Fruit fly (Drosophila melanogaster) S2 (cell line): ENCODE measurements around the gene CG42540.
A peak's percentile ranks its signal among the peaks of the same experiment; 100 is the strongest.

Experiments used
- CG8478 ChIP-seq: fragments of >200 bp; optimal IDR thresholded peaks from 2 replicates; lab custom pipeline; 2018
- CTCF ChIP-seq, 2 experiments: fragments of >200 bp; optimal IDR thresholded peaks; 2 replicates each; lab custom pipeline; 2018

CG42540 gene

DNA sequence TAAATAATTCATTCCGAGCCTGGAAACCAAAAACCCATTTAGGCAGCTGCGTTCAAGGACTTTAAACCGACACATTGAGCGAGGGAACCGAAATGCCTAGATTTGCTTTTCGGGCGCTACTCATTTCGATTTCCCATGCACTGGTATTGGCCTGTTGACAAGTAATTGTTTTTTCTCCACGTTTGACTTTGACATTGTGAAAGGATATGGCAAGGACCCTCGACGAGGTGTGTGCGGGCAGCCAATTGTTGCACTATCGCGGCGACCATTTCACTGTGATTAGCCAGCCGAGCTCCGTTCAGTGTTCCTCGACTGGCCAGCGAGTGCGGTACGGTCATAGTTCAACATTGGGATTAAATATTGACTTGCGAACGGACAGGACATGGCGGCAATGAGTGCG is at the start of gene CG42540:
Gene CG42540, plus strand, starts transcription at position 301 of the 400 bp plus-strand sequence.
- TF ChIP-seq CG8478 (lab: Kevin White, UChicago) (no peak), CTCF (optimal IDR thresholded peaks at IDR 0.05; lab: Kevin White, UChicago) (no peak)

DNA sequence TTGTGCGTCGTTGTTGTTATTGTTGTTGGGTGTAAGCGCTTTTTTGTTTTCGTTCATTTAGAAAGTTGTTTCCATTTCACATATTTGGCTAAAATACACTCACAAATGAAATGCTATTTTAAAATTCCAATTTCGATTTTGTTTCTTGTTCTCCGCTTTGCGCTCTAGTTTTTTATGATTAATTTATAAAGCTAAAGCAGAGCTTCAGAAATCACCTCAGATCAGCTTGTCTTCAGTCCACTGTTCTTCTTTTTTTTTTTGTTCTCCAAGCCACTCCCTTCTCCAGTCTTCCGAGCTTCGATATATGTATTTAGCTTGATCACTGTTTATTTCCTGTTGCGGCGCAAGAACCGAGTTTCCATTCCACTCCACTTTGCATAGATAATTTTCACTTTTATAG is 48.0 kb upstream of the CG42540 start:
- TF ChIP-seq CG8478 (lab: Kevin White, UChicago) (no peak), CTCF (optimal IDR thresholded peaks at IDR 0.05; lab: Kevin White, UChicago) (no peak)

DNA sequence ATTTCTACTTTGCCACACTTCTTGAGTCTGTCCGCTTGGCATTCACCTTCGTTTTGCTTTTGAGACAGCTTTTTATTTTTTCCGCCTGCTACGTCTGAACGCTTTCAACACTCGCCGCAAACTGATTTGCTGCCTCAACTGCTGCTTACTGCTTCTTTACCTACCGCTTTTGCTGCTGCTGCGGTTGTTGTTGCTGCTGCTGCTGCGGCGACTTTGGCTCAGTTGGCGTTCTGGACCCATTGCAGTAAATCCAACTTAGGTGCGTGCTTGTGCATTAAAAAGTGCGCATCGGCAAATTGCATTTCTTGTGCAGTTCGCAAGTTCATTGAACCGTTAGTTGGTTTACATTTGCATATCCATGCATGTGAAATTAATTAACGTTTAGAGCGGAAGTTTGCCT is 47.6 kb upstream of the CG42540 start, which contains the start of gene NT1:
Gene NT1, minus strand, starts transcription at position 127 of the 400 bp plus-strand sequence.
- TF ChIP-seq CTCF (optimal IDR thresholded peaks at IDR 0.05; lab: Kevin White, UChicago) (no peak), CG8478 (lab: Kevin White, UChicago) (no peak)

DNA sequence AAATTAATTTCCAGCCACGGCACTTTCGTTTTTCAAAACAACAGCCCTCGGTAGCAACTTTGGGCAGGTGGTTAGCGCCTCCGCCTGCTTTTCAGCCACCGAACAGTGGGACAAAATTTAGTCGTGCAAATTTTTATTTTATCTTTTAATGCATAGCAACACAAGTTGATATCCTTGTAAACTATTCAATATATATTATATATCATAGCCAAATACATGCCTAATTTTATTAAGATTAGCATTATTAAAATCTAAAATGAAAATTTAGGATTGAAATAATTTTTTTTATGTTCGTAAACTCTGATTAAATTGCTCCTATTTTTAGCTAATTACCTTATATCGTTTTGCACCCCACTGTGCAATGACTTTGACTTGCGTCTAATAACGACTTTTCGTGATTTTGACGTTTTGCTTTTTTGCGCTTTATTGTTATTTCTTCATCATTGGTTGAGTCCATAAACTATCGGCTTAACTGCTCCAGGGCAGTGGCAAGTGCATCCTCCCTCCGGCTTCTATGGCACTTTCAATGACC is 46.9 kb upstream of the CG42540 start:
- no peak for TF ChIP-seq CG8478 (lab: Kevin White, UChicago)
- TF ChIP-seq CTCF (optimal IDR thresholded peaks at IDR 0.05; lab: Kevin White, UChicago), result no peak

DNA sequence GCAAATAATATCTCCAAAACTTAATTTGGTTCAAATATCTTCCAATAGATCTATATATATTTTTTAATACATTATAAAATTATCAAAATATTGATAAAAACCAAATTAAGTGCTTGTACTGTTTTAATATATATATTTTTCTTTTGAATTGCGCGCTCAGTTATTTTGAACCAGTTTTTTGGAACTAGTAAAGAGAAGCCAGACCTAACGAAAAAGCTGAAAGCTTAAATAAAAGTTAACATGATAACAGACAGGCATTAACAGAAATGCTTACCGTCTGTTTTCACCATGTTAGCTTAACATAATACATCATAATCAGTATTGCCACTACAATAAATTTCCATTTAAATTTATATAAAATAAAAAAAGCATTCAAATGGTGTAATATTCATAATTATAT is 45.6 kb upstream of the CG42540 start:
- TF ChIP-seq CTCF (optimal IDR thresholded peaks at IDR 0.05; lab: Kevin White, UChicago) (no peak), CG8478 (lab: Kevin White, UChicago) (no peak)

- TF ChIP-seq CG8478 (lab: Kevin White, UChicago) (no peak), CTCF (optimal IDR thresholded peaks at IDR 0.05; lab: Kevin White, UChicago) (no peak)
Observed at dm6 chr3L:4516378-4516777, 39.5 kb upstream of the CG42540 start.

DNA sequence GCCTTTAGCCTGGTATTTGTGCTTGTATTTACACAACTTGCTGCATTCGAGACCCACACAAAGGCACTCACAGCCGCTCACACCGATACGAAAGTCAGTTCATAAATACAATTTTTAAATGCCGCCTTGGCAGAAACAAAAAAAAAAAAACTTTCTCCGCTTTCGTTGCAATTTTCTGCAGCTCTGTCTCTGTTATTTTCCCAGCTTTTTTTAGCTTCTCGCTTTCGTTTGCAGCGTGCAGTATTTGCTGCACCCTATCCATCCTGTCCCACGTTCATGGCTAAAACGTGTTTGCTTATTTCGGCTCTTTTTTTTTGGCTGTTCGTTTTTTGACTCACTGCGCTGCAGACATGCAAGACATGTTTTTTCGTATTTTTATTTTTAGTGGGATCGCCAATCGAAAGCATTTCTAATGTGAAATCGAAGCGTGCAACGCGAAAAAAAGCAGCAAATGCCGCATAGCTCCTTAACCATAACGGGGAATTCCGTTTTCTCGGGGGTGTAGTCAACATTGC is 36.4 kb upstream of the CG42540 start:
- TF ChIP-seq CG8478 (lab: Kevin White, UChicago) (no peak), CTCF (optimal IDR thresholded peaks at IDR 0.05; lab: Kevin White, UChicago) (no peak)

DNA sequence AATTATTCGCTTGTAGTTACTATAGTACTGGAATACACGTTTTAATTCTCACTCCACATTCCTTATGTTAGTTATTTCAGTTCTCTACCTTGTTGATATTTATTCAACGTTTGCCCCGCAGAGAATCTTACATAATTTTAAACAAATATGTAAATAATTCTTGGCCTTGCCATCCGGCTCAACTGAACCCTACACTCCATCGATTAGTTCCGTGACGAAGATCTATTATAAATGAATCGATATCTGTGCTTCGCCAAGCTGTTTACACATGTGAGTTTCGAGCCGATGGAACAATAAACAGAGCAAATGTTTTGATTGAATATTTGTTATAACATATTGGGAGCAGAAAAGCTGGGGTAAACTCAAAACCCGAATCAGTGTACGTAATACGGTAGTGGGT is 34.1 kb upstream of the CG42540 start:
- no peak for TF ChIP-seq CG8478 (lab: Kevin White, UChicago)
- no peak for TF ChIP-seq CTCF (optimal IDR thresholded peaks at IDR 0.05; lab: Kevin White, UChicago)

DNA sequence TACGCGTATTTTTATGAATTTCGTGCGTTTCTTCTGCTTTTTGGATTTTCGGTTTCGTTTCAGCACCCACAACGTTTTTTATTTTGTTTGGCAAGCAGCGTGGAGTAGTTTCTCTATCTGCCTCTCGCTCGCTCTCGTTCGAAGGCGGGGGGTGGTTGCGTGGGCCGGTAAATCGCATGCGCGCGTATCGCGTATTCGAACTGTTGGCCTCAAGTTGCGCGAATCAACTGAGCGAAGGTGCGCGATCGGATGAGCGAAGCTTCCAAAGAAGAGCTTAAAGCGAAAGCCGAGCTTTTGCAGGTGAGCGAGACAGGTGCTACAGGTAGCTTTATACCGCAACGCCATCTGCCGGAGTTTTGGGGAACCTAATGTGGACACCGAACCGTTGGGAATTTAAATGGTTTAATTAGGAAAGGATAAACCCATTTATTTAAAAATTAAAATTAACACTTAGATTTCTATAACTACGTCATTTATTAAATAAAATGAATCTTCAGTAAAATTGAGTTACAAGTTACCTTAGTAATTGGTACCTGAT is 23.9 kb upstream of the CG42540 start, which contains the start of gene Tie:
Gene Tie, minus strand, starts transcription at position 205 of the 538 bp plus-strand sequence.
- TF ChIP-seq CG8478 (lab: Kevin White, UChicago) (no peak), CTCF (optimal IDR thresholded peaks at IDR 0.05; lab: Kevin White, UChicago) (peak; percentile 45 to 63)

DNA sequence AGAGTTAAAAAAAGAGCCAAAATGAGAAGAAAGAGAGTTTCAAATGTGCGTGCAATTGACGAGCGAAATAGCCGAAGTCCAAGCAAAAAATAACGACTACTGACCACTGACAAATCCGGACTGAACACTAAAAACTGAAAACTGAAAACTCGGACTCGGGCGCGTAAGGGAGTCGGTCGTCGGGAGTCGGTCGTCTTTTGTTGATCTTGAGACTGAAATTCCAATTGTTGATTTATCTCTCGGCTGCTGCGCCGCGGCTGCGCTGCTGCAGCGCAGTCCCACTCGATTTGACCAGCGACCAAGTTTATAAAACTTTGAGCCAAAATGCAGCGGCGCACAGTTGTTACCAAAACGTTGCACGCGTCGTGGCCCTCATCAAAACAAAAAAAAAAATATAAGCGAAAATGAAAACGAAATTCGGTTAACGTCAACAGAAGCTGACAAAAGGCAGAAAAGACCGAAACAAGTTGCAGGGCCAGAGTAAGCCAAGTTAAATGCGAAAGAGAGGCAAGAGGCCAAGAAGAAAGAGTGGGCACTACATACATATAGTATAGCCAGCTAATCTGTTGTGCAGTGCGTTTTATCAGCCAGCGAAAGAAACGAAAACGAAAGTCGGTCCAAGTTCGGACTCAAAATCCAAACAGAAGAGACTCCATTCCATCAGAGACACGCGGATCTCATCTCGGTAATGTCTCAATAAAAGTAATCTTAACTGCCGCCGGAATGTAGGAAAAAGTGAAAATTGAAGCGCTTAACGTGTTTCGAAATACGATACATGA is 22.9 kb upstream of the CG42540 start, which contains the start of gene CG11353:
Gene CG11353, plus strand, starts transcription at position 330 of the 779 bp plus-strand sequence.
- TF ChIP-seq CG8478 (lab: Kevin White, UChicago) (no peak), CTCF (optimal IDR thresholded peaks at IDR 0.05; lab: Kevin White, UChicago) (no peak)

dm6 chr3L:4533941-4534340 is 21.9 kb upstream of the CG42540 start:
- TF ChIP-seq CG8478 (lab: Kevin White, UChicago) (no peak), CTCF (optimal IDR thresholded peaks at IDR 0.05; lab: Kevin White, UChicago) (no peak)

DNA sequence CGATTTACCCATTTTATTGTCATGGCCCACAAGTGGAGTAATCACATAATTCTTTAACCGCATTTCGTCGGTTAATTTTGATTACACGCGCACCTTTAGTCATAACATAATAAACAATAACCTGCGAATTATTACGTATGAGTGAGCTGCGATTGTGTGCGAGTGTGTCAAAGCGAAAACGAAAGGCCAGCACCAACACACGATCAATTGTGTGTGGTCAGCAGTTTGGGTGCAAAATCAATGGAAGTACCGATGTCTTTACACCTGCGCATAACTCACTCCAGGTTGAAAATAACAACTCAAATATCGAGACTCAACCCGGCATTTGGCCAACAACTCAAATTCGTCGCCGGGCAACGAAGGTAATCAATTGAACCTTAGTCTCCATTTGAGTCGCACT is 21.4 kb upstream of the CG42540 start:
- no peak for TF ChIP-seq CG8478 (lab: Kevin White, UChicago)
- no peak for TF ChIP-seq CTCF (optimal IDR thresholded peaks at IDR 0.05; lab: Kevin White, UChicago)

DNA sequence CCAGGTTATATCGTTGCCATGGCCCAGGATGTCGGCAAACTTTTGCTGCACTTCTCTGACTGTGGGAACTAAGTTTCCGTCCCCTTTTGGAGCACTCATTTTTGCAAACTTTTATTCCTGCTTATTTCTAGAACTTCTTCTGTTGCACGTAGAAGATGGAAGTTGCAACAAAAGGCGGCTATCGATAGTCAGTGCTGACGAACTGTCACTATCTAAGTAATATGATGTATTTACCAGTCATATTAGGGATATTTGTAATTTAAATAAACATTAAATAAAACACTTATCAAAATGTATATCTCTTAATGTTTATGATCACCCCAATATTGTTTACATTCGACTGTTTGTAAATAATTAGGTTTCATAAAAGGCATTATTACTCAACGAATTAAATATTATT is 14.8 kb upstream of the CG42540 start, which contains the start of gene CG32243:
Gene CG32243, minus strand, starts transcription at position 175 of the 400 bp plus-strand sequence.
- TF ChIP-seq CTCF (optimal IDR thresholded peaks at IDR 0.05; lab: Kevin White, UChicago) (no peak), CG8478 (lab: Kevin White, UChicago) (no peak)

- TF ChIP-seq CG8478 (lab: Kevin White, UChicago) (no peak), CTCF (optimal IDR thresholded peaks at IDR 0.05; lab: Kevin White, UChicago) (peak in 1 of 2 experiments; percentile 7)
Observed at dm6 chr3L:4541573-4542371, 14.1 kb upstream of the CG42540 start, which contains the start of gene CG11357. TSS of gene CG11357 (plus strand) at chr3L:4542051.
